Worm (Caenorhabditis elegans) whole organism, mixed stage, embryonic: ENCODE measurements around the gene Y41D4B.6.

ENCODE experiments used
- blmp-1 ChIP-seq: fragments of 150-350 bp; optimal IDR thresholded peaks from 2 replicates; lab custom pipeline; 2014; ENCODE audit warnings: missing biosample characterization, missing genetic modification characterization
- ces-1 ChIP-seq: fragments of 150-350 bp; optimal IDR thresholded peaks from 2 replicates; lab custom pipeline; 2014; ENCODE audit warnings: missing biosample characterization, missing genetic modification reagents, missing genetic modification characterization
- mab-5 ChIP-seq: fragments of 150-350 bp; optimal IDR thresholded peaks from 2 replicates; lab custom pipeline; 2014; ENCODE audit warnings: missing biosample characterization, missing genetic modification characterization
- nhr-237 ChIP-seq: fragments of 150-350 bp; optimal IDR thresholded peaks from 2 replicates; lab custom pipeline; 2014; ENCODE audit warnings: missing biosample characterization, missing genetic modification characterization
- nhr-28 ChIP-seq: fragments of 150-350 bp; optimal IDR thresholded peaks from 2 replicates; lab custom pipeline; 2014; ENCODE audit warnings: missing biosample characterization, missing genetic modification characterization
- tbx-8 ChIP-seq: fragments of 200-800 bp; sonication (Bioruptor generic); optimal IDR thresholded peaks from 2 replicates; lab custom pipeline; 2018; ENCODE audit warnings: mild to moderate bottlenecking, missing genetic modification characterization, moderate library complexity, missing compliant biosample characterization
- unc-39 ChIP-seq: fragments of 150-350 bp; optimal IDR thresholded peaks from 2 replicates; lab custom pipeline; 2014; ENCODE audit warnings: missing biosample characterization, missing genetic modification characterization
- unc-62 ChIP-seq: fragments of 150-350 bp; optimal IDR thresholded peaks from 2 replicates; lab custom pipeline; 2014; ENCODE audit warnings: missing biosample characterization, missing genetic modification reagents, missing genetic modification characterization

- TF ChIP-seq blmp-1 (no peak), unc-39 (tag; lab: Kevin White, UChicago) (no peak), nhr-237 (tag; lab: Kevin White, UChicago) (no peak), mab-5 (tag; lab: Kevin White, UChicago) (no peak), nhr-28 (tag; lab: Kevin White, UChicago) (no peak), tbx-8 (GFP tag; lab: Kevin White, UChicago) (no peak), ces-1 (GFP tag; lab: Kevin White, UChicago) (no peak), unc-62 (GFP tag; lab: Kevin White, UChicago) (no peak)
These were observed 9.1 kb upstream of the Y41D4B.6 start for ce11 chrIV:1624447-1624846.
